Worm (Caenorhabditis elegans) whole organism, L1 larva: Measurements from ENCODE around the gene ZK1320.2.

ENCODE experiments used
- blmp-1 ChIP-seq: fragments of 150-350 bp; optimal IDR thresholded peaks from 2 replicates; lab custom pipeline; 2014; ENCODE audit warnings: missing biosample characterization, missing genetic modification characterization
- nhr-11 ChIP-seq: fragments of 150-350 bp; optimal IDR thresholded peaks from 2 replicates; lab custom pipeline; 2014; ENCODE audit warnings: missing biosample characterization, missing genetic modification characterization
- nhr-12 ChIP-seq: sonication (generic microtip); optimal IDR thresholded peaks from 2 replicates; lab custom pipeline; 2017; ENCODE audit warnings: missing biosample characterization, missing genetic modification characterization
- nhr-237 ChIP-seq: fragments of 150-350 bp; optimal IDR thresholded peaks from 2 replicates; lab custom pipeline; 2014; ENCODE audit warnings: missing biosample characterization, missing genetic modification characterization
- skn-1 ChIP-seq: fragments of 150-350 bp; optimal IDR thresholded peaks from 2 replicates; lab custom pipeline; 2014; ENCODE audit warnings: missing biosample characterization, missing genetic modification characterization
- snpc-4 ChIP-seq: fragments of 150-350 bp; optimal IDR thresholded peaks from 2 replicates; lab custom pipeline; 2014; ENCODE audit warnings: missing biosample characterization, missing genetic modification characterization
- unc-62 ChIP-seq: fragments of 150-350 bp; optimal IDR thresholded peaks from 2 replicates; lab custom pipeline; 2014; ENCODE audit warnings: missing biosample characterization, missing genetic modification reagents, missing genetic modification characterization
- zip-4 ChIP-seq: fragments of 200-800 bp; sonication (Bioruptor generic); optimal IDR thresholded peaks from 2 replicates; lab custom pipeline; 2018; ENCODE audit warnings: mild to moderate bottlenecking, missing genetic modification characterization, moderate library complexity, missing compliant biosample characterization

DNA sequence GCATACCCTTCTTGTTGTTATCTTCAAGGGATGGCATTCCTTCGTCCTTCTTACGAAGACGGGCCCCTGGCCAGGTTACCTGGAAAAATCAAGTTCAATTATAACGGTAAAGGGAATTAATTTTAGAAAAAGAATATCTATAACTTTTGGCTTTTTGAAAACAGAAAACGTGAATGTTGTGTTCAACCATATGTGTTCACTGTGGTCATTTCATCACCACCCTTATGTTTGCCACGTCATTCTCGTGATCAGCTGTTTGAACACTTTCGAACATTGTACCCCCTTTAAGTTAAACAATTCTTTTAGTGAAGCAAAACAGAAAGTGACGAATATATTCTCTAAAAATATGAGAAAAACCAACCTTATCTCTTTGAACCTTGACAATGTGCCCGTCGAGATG lies 40.0 kb downstream of the ZK1320.2 start:
- no peak for TF ChIP-seq nhr-237 (tag; lab: Kevin White, UChicago)
- no peak for TF ChIP-seq skn-1
- no peak for TF ChIP-seq blmp-1 (tag; lab: Kevin White, UChicago)
- no peak for TF ChIP-seq unc-62 (GFP tag; lab: Kevin White, UChicago)
- TF ChIP-seq nhr-12 (tag; lab: Kevin White, UChicago), result no peak
- TF ChIP-seq nhr-11 (tag; lab: Kevin White, UChicago), result no peak
- no peak for TF ChIP-seq zip-4 (GFP tag; lab: Kevin White, UChicago)
- TF ChIP-seq snpc-4 (tag; lab: Kevin White, UChicago), result no peak
